Fruit fly (Drosophila melanogaster) whole organism, embryonic: Measurements from ENCODE around the gene shf.
A peak's percentile ranks its signal among the peaks of the same experiment; 100 is the strongest.

ENCODE experiments used
- Aef1 ChIP-seq: fragments of 200-800 bp; sonication (Bioruptor generic); IDR thresholded peaks from 3 replicates; pipeline ENCODE4 v1.3.6; 2022; ENCODE audit warnings: missing biosample characterization, missing genetic modification characterization
- CG10366 ChIP-seq: fragments of 200-800 bp; sonication (Bioruptor generic); IDR thresholded peaks from 2 replicates; pipeline ENCODE4 v1.3.6; 2022; ENCODE audit warnings: missing biosample characterization, missing genetic modification characterization
- CG10959 ChIP-seq: fragments of 200-800 bp; sonication (Bioruptor generic); IDR thresholded peaks from 2 replicates; pipeline ENCODE4 v1.3.6; 2022; ENCODE audit warnings: missing biosample characterization, missing genetic modification characterization
- CG12155 ChIP-seq: fragments of 200-800 bp; sonication (Bioruptor generic); optimal IDR thresholded peaks from 3 replicates; lab custom pipeline; 2016; ENCODE audit warnings: missing biosample characterization, missing genetic modification characterization
- CG12219 ChIP-seq: fragments of 200-800 bp; sonication (Bioruptor generic); optimal IDR thresholded peaks from 3 replicates; lab custom pipeline; 2018; ENCODE audit warnings: missing biosample characterization, mild to moderate bottlenecking, missing genetic modification characterization
- CG12744 ChIP-seq: fragments of 200-800 bp; sonication (Bioruptor generic); optimal IDR thresholded peaks from 2 replicates; lab custom pipeline; 2016; ENCODE audit warnings: missing biosample characterization, missing genetic modification characterization
- CG14441 ChIP-seq: fragments of 200-800 bp; sonication (Bioruptor generic); IDR thresholded peaks from 2 replicates; pipeline ENCODE4 v1.3.6; 2022; ENCODE audit warnings: missing biosample characterization, missing genetic modification characterization
- CG15011 ChIP-seq: fragments of 200-800 bp; sonication (Bioruptor generic); optimal IDR thresholded peaks from 3 replicates; lab custom pipeline; 2018; ENCODE audit warnings: missing biosample characterization, mild to moderate bottlenecking, missing genetic modification characterization
- CG15479 ChIP-seq: fragments of 200-800 bp; sonication (Bioruptor generic); optimal IDR thresholded peaks from 3 replicates; lab custom pipeline; 2019; ENCODE audit warnings: missing biosample characterization, mild to moderate bottlenecking, missing genetic modification characterization, moderate library complexity
- CG18476 ChIP-seq: fragments of 200-800 bp; sonication (Bioruptor generic); optimal IDR thresholded peaks from 2 replicates; lab custom pipeline; 2016; ENCODE audit warnings: missing biosample characterization, mild to moderate bottlenecking, missing genetic modification characterization
- CG31388 ChIP-seq: fragments of 200-800 bp; sonication (Bioruptor generic); optimal IDR thresholded peaks from 2 replicates; lab custom pipeline; 2016; ENCODE audit warnings: missing biosample characterization, missing genetic modification characterization
- CG31441 ChIP-seq: fragments of 200-800 bp; sonication (Bioruptor generic); IDR thresholded peaks from 2 replicates; pipeline ENCODE4 v1.3.6; 2022; ENCODE audit warnings: missing biosample characterization, missing genetic modification characterization
- CG34376 ChIP-seq: fragments of 200-800 bp; sonication (Bioruptor generic); optimal IDR thresholded peaks from 2 replicates; lab custom pipeline; 2018; ENCODE audit warnings: missing biosample characterization, mild to moderate bottlenecking, missing genetic modification characterization
- CG4282 ChIP-seq: fragments of 200-800 bp; sonication (Bioruptor generic); optimal IDR thresholded peaks from 2 replicates; lab custom pipeline; 2016; ENCODE audit warnings: missing biosample characterization, missing genetic modification characterization
- CG4404 ChIP-seq: fragments of 200-800 bp; sonication (Bioruptor generic); IDR thresholded peaks from 2 replicates; pipeline ENCODE4 v1.3.6; 2022; ENCODE audit warnings: missing biosample characterization, missing genetic modification characterization
- CG4820 ChIP-seq: fragments of 200-800 bp; sonication (Bioruptor generic); optimal IDR thresholded peaks from 3 replicates; lab custom pipeline; 2016; ENCODE audit warnings: missing biosample characterization, missing genetic modification characterization
- CG8924 ChIP-seq: fragments of 200-800 bp; optimal IDR thresholded peaks from 3 replicates; lab custom pipeline; 2019; ENCODE audit warnings: missing biosample characterization, mild to moderate bottlenecking, missing genetic modification characterization, moderate library complexity
- CG8944 ChIP-seq: fragments of 200-800 bp; sonication (Bioruptor generic); optimal IDR thresholded peaks from 3 replicates; lab custom pipeline; 2016; ENCODE audit warnings: missing biosample characterization, missing genetic modification characterization
- CTCF ChIP-seq: fragments of 200-800 bp; sonication (Bioruptor generic); optimal IDR thresholded peaks from 2 replicates; lab custom pipeline; 2017; ENCODE audit warnings: missing biosample characterization, mild to moderate bottlenecking, missing genetic modification characterization, moderate library complexity
- Dbx ChIP-seq: fragments of 200-800 bp; sonication (Bioruptor generic); IDR thresholded peaks from 3 replicates; pipeline ENCODE4 v1.3.6; 2022; ENCODE audit warnings: missing biosample characterization, missing genetic modification characterization
- Ets97D ChIP-seq: fragments of 200-800 bp; sonication (Bioruptor generic); optimal IDR thresholded peaks from 3 replicates; lab custom pipeline; 2016; ENCODE audit warnings: missing biosample characterization, missing genetic modification characterization
- Fer3 ChIP-seq: fragments of 200-800 bp; sonication (Bioruptor generic); optimal IDR thresholded peaks from 2 replicates; lab custom pipeline; 2018; ENCODE audit warnings: missing biosample characterization, mild to moderate bottlenecking, missing genetic modification characterization, moderate library complexity
- HLH3B ChIP-seq: fragments of 200-800 bp; sonication (Bioruptor generic); IDR thresholded peaks from 2 replicates; pipeline ENCODE4 v1.3.6; 2022; ENCODE audit warnings: missing biosample characterization, missing genetic modification characterization
- Hr39 ChIP-seq: fragments of >200 bp; optimal IDR thresholded peaks from 2 replicates; lab custom pipeline; 2017
- Hr78 ChIP-seq, 2 experiments: fragments of 200-800 bp in 1 of 2; fragments of >200 bp in 1 of 2; sonication (Bioruptor generic) in 1 of 2; optimal IDR thresholded peaks; 2 replicates each; lab custom pipeline; 2017 to 2019; ENCODE audit warnings: missing biosample characterization in 2 of 2, missing genetic modification characterization in 2 of 2, mild to moderate bottlenecking in 1 of 2, moderate library complexity in 1 of 2
- Hsf ChIP-seq: fragments of 200-800 bp; sonication (Bioruptor generic); optimal IDR thresholded peaks from 3 replicates; lab custom pipeline; 2016; ENCODE audit warnings: missing biosample characterization, missing genetic modification characterization
- Kr ChIP-seq: fragments of 200-800 bp; sonication (Bioruptor generic); optimal IDR thresholded peaks from 2 replicates; lab custom pipeline; 2017; ENCODE audit warnings: missing biosample characterization, mild to moderate bottlenecking, missing genetic modification characterization
- Max ChIP-seq: fragments of 200-800 bp; sonication (Bioruptor generic); optimal IDR thresholded peaks from 2 replicates; lab custom pipeline; 2016; ENCODE audit warnings: missing biosample characterization, mild to moderate bottlenecking, missing genetic modification characterization
- Med ChIP-seq: fragments of 200-800 bp; sonication (Bioruptor generic); peaks from one replicate; lab custom pipeline; 2016; ENCODE audit warnings: missing biosample characterization, missing genetic modification characterization, mild to moderate bottlenecking, inconsistent platforms, moderate library complexity
- Xrp1 ChIP-seq: fragments of 200-800 bp; sonication (Bioruptor generic); IDR thresholded peaks from 2 replicates; pipeline ENCODE4 v1.3.6; 2022; ENCODE audit warnings: missing biosample characterization, missing genetic modification characterization
- YL-1 ChIP-seq: fragments of 200-800 bp; sonication (Bioruptor generic); optimal IDR thresholded peaks from 3 replicates; lab custom pipeline; 2017; ENCODE audit warnings: missing biosample characterization, mild to moderate bottlenecking, missing genetic modification characterization
- ara ChIP-seq: fragments of 200-800 bp; sonication (Bioruptor generic); IDR thresholded peaks from 2 replicates; pipeline ENCODE4 v1.3.6; 2022; ENCODE audit warnings: missing biosample characterization, missing genetic modification characterization
- ase ChIP-seq: fragments of 200-800 bp; sonication (Bioruptor generic); IDR thresholded peaks from 3 replicates; pipeline ENCODE4 v1.3.6; 2022; ENCODE audit warnings: missing biosample characterization, missing genetic modification characterization
- bowl ChIP-seq: fragments of 200-800 bp; sonication (Bioruptor generic); IDR thresholded peaks from 2 replicates; pipeline ENCODE4 v1.3.6; 2022; ENCODE audit warnings: missing biosample characterization, missing genetic modification characterization
- croc ChIP-seq: fragments of 200-800 bp; sonication (Bioruptor generic); conservative IDR thresholded peaks from 3 replicates; pipeline ENCODE4 v1.3.6; 2022; ENCODE audit warnings: missing biosample characterization, missing genetic modification characterization
- crp ChIP-seq, 2 experiments: fragments of 200-800 bp; sonication (Bioruptor generic); optimal IDR thresholded peaks; 2 replicates in 1 of 2; 3 replicates in 1 of 2; lab custom pipeline; 2017; ENCODE audit warnings: missing biosample characterization in 2 of 2, missing genetic modification characterization in 2 of 2, mild to moderate bottlenecking in 1 of 2, moderate library complexity in 1 of 2
- exex ChIP-seq: fragments of 200-800 bp; sonication (Bioruptor generic); optimal IDR thresholded peaks from 4 replicates; lab custom pipeline; 2018; ENCODE audit warnings: missing biosample characterization, mild to moderate bottlenecking, missing genetic modification characterization, moderate library complexity
- fd3F ChIP-seq: fragments of 200-800 bp; sonication (Bioruptor generic); optimal IDR thresholded peaks from 2 replicates; lab custom pipeline; 2018; ENCODE audit warnings: missing biosample characterization, mild to moderate bottlenecking, missing genetic modification characterization, moderate library complexity
- gcm2 ChIP-seq: fragments of 200-800 bp; sonication (Bioruptor generic); optimal IDR thresholded peaks from 2 replicates; lab custom pipeline; 2016; ENCODE audit warnings: missing biosample characterization, missing genetic modification characterization
- gsb-n ChIP-seq: fragments of 200-800 bp; sonication (Bioruptor generic); optimal IDR thresholded peaks from 3 replicates; lab custom pipeline; 2018; ENCODE audit warnings: missing biosample characterization, mild to moderate bottlenecking, missing genetic modification characterization
- gt ChIP-seq: fragments of 200-800 bp; sonication (Bioruptor generic); IDR thresholded peaks from 2 replicates; pipeline ENCODE4 v1.3.6; 2022; ENCODE audit warnings: missing biosample characterization, missing genetic modification characterization
- hth ChIP-seq: fragments of >200 bp; optimal IDR thresholded peaks from 2 replicates; lab custom pipeline; 2017; ENCODE audit warnings: inconsistent platforms
- kni ChIP-seq: fragments of 200-800 bp; sonication (Bioruptor generic); optimal IDR thresholded peaks from 3 replicates; lab custom pipeline; 2017; ENCODE audit warnings: mild to moderate bottlenecking, missing biosample characterization, missing genetic modification reagents, missing genetic modification characterization
- nom ChIP-seq: fragments of 200-800 bp; sonication (Bioruptor generic); optimal IDR thresholded peaks from 2 replicates; lab custom pipeline; 2017; ENCODE audit warnings: missing biosample characterization, missing genetic modification characterization, mild to moderate bottlenecking, moderate library complexity, missing genetic modification reagents
- pho ChIP-seq: fragments of 200-800 bp; sonication (Bioruptor generic); optimal IDR thresholded peaks from 2 replicates; lab custom pipeline; 2016; ENCODE audit warnings: missing biosample characterization, missing genetic modification characterization
- pzg ChIP-seq: fragments of 200-800 bp; sonication (Bioruptor generic); optimal IDR thresholded peaks from 3 replicates; lab custom pipeline; 2018; ENCODE audit warnings: missing biosample characterization, mild to moderate bottlenecking, missing genetic modification characterization, moderate library complexity
- sr ChIP-seq: fragments of 200-800 bp; sonication (Bioruptor generic); IDR thresholded peaks from 3 replicates; pipeline ENCODE4 v1.3.6; 2022; ENCODE audit warnings: missing biosample characterization, missing genetic modification characterization
- stwl ChIP-seq: fragments of 200-800 bp; sonication (Bioruptor generic); optimal IDR thresholded peaks from 3 replicates; lab custom pipeline; 2018; ENCODE audit warnings: missing biosample characterization, mild to moderate bottlenecking, missing genetic modification characterization, moderate library complexity
- sug ChIP-seq: fragments of 200-800 bp; optimal IDR thresholded peaks from 2 replicates; lab custom pipeline; 2019; ENCODE audit warnings: missing biosample characterization, mild to moderate bottlenecking, missing genetic modification characterization, moderate library complexity
- vfl ChIP-seq: fragments of 200-800 bp; sonication (Bioruptor generic); optimal IDR thresholded peaks from 2 replicates; lab custom pipeline; 2016; ENCODE audit warnings: missing biosample characterization, missing genetic modification characterization
- vnd ChIP-seq: fragments of 200-800 bp; sonication (Bioruptor generic); IDR thresholded peaks from 3 replicates; pipeline ENCODE4 v1.3.6; 2022; ENCODE audit warnings: missing biosample characterization, missing genetic modification characterization; ENCODE audit not compliant: partially characterized antibody
- zf30C ChIP-seq: fragments of 200-800 bp; sonication (Bioruptor generic); optimal IDR thresholded peaks from 3 replicates; lab custom pipeline; 2018; ENCODE audit warnings: missing biosample characterization, mild to moderate bottlenecking, missing genetic modification characterization

The shf gene

dm6 chrX:6800726-6801296 lies 21.4 kb upstream of the shf start (continued):
- no peak for TF ChIP-seq fd3F
- TF ChIP-seq gt (GFP tag; lab: Robert Waterston, UW): no peak
- no peak for TF ChIP-seq CG4282 (GFP tag; lab: Kevin White, UChicago)
- peak; percentile 43; the same call in 1 of the 2 replicates for TF ChIP-seq Xrp1 (GFP tag; lab: Robert Waterston, UW)
- no peak for TF ChIP-seq Fer3 (tag; lab: Kevin White, UChicago)
- TF ChIP-seq pzg: peak; percentile 6
- peak; percentile 51; the same call in 1 of the 2 replicates for TF ChIP-seq CG31441
- TF ChIP-seq Hr78 (GFP tag; optimal IDR thresholded peaks at IDR 0.05; lab: Kevin White, UChicago): peak in 1 of 2 experiments; percentile 6
- TF ChIP-seq CG14441 (GFP tag; lab: Robert Waterston, UW): peak; percentile 23; the same call in 1 of the 2 replicates
- no peak; the same call in 2 of the 3 replicates for TF ChIP-seq croc (GFP tag; lab: Robert Waterston, UW)
- no peak; the same call in 1 of the 2 replicates for TF ChIP-seq CG10366
- no peak for TF ChIP-seq gcm2 (GFP tag; lab: Kevin White, UChicago)
- TF ChIP-seq stwl (tag; lab: Kevin White, UChicago): no peak
- TF ChIP-seq pho: peak; percentile 8
- no peak for TF ChIP-seq Max (GFP tag; lab: Kevin White, UChicago)
- no peak for TF ChIP-seq CG10959 (GFP tag; lab: Robert Waterston, UW)
- no peak for TF ChIP-seq CG8944
- TF ChIP-seq Hr39 (lab: Kevin White, UChicago): no peak
- TF ChIP-seq ara (GFP tag; lab: Robert Waterston, UW): no peak
- TF ChIP-seq sr (GFP tag; lab: Robert Waterston, UW): no peak
- peak; percentile 45; the same call in 1 of the 3 replicates for TF ChIP-seq Dbx (GFP tag; lab: Robert Waterston, UW)
- TF ChIP-seq bowl (GFP tag; lab: Robert Waterston, UW): peak; percentile 16; the same call in 1 of the 2 replicates
- 0 out of 3 replicates have a peak, but pooled peaks have one; percentile 44 for TF ChIP-seq Aef1
- TF ChIP-seq hth (lab: Kevin White, UChicago): no peak
- no peak for TF ChIP-seq ase (GFP tag; lab: Robert Waterston, UW)
- TF ChIP-seq crp (GFP tag; optimal IDR thresholded peaks at IDR 0.05; lab: Kevin White, UChicago): peak in 1 of 2 experiments; percentile 26
- TF ChIP-seq CTCF (GFP tag; lab: Kevin White, UChicago): no peak
- peak; percentile 61 for TF ChIP-seq CG12155 (GFP tag; lab: Kevin White, UChicago)
- TF ChIP-seq Hsf (GFP tag; lab: Kevin White, UChicago): no peak
- TF ChIP-seq CG15479 (GFP tag; lab: Kevin White, UChicago): no peak
- TF ChIP-seq exex (tag; lab: Kevin White, UChicago): peak; percentile 71
- TF ChIP-seq CG8924: peak; percentile 12
- TF ChIP-seq gsb-n (tag; lab: Kevin White, UChicago): no peak
- TF ChIP-seq CG34376 (GFP tag; lab: Kevin White, UChicago): peak; percentile 78
- no peak for TF ChIP-seq CG31388
- TF ChIP-seq vfl (GFP tag; lab: Kevin White, UChicago): no peak
- no peak for TF ChIP-seq nom
- peak; percentile 11 for TF ChIP-seq CG12219 (GFP tag; lab: Kevin White, UChicago)
- no peak for TF ChIP-seq Kr
- no peak for TF ChIP-seq CG15011 (GFP tag; lab: Kevin White, UChicago)
- TF ChIP-seq sug (tag; lab: Kevin White, UChicago): peak; percentile 77
- TF ChIP-seq CG4820 (GFP tag; lab: Kevin White, UChicago): peak; percentile 6
- no peak for TF ChIP-seq CG4404 (GFP tag; lab: Robert Waterston, UW)
- TF ChIP-seq Ets97D (GFP tag; lab: Kevin White, UChicago): no peak
- no peak for TF ChIP-seq CG18476 (GFP tag; lab: Kevin White, UChicago)
- TF ChIP-seq zf30C (GFP tag; lab: Kevin White, UChicago): no peak
- no peak for TF ChIP-seq kni (GFP tag; lab: Kevin White, UChicago)
- TF ChIP-seq CG12744: no peak
- no peak for TF ChIP-seq vnd (GFP tag; lab: Robert Waterston, UW)
- TF ChIP-seq HLH3B: peak; percentile 23; the same call in 1 of the 2 replicates
- TF ChIP-seq Med (GFP tag; lab: Kevin White, UChicago): peak; percentile 74
- no peak for TF ChIP-seq YL-1 (GFP tag; lab: Kevin White, UChicago)
